Worm (Caenorhabditis elegans): ENCODE measurements around the gene mdl-1.
A peak's percentile ranks its signal among the peaks of the same experiment; 100 is the strongest.

The mdl-1 gene

DNA sequence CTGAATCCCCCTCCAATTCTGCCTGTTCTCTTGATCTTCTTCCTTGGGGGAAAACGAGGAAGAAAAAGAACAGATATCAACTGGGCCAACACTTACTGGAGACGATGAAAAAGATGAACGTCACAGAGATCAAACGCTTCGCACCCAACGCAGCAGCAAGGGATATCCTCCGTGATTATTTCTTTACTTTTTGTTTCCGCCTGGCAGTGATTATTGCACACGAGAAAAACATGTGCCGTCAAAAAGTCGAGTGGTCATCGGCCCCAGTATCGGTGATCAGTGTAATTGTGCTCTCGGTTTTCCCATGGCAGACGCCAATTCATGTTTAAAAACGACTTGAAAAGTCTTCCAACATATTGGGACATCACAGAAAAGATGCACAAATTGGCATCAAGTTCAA lies 3.4 kb downstream of the mdl-1 start:
- TF ChIP-seq him-1 (tag; optimal IDR thresholded peaks at IDR 0.05) (no peak), dao-5 (tag; optimal IDR thresholded peaks at IDR 0.05) (no peak), W03F9.2 (tag; optimal IDR thresholded peaks at IDR 0.05) (no peak)

DNA sequence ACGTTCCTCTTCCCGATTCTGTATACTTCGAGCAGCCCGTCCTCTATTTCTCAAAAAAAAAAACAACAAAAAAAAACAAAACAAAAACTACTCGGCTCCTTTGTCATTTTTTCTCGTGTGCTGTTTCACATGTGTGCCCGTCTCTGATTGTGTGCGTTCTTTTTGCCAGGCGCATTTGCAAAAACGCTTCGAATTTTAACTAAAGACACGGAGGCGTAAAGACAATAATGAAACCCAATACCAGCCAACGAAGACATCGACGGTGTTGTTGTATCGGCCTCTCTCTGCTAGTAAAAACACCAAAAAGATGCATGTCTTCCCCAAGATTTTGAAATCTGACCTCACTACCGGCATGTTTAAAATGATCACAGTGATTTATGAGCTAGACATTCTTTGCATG lies 4.7 kb downstream of the mdl-1 start:
- TF ChIP-seq him-1 (tag; optimal IDR thresholded peaks at IDR 0.05) (no peak), dao-5 (tag; optimal IDR thresholded peaks at IDR 0.05) (no peak), W03F9.2 (tag; optimal IDR thresholded peaks at IDR 0.05) (no peak)

DNA sequence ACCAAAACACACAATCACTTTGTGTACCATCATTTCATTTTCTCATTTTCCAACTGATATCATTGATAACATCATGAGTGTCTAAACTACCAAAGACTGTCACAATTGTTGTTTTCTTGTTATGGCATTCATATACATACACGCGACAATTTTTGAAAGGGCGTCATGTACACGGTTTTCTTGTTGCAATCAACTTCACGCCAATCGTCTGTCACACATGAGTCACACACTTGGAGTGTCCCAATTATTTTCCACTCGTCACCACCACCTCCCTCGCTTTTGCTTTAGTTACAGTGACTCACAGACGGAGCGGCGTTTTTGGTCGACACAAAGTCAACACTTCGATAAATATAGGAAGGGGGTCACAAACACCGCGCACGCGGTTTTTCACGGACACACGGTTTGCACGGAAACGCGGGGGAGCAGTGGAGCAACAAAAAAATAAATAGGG lies 5.8 kb downstream of the mdl-1 start:
- TF ChIP-seq dao-5 (tag; optimal IDR thresholded peaks at IDR 0.05), result no peak
- TF ChIP-seq him-1 (tag; optimal IDR thresholded peaks at IDR 0.05), result no peak
- no peak for TF ChIP-seq W03F9.2 (tag; optimal IDR thresholded peaks at IDR 0.05)

DNA sequence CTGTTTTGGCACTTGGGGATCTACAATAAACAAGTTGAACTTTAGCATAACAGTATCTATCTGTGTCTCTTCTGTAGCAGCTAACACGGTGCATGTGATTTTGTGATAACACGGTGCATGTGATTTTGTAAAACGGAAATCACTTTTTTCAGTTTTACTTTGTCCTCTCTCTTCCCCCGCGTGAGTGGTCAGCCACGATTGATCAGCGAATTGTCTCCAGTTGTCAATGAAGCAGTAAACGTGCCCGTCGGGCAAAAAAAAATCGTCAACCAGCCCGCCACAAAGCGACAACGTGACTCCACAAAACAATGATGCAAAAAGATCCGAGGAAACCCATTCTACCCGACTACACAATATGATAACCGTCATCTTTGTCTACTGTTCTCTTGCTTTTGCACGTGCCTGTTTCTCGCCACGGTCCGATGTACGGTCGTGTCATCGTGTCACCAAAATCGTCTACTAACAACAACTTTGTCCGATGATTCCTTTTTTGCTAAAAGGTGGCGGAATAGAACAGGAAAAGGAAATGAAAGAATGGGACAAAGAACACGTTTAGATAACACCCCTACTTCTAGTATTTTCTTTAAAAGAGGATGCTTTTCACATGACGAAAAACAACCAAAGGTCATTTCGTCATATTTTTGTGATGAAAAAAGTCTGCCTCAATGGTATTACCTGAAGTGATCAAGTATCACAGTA lies 7.1 kb downstream of the mdl-1 start:
- no peak for TF ChIP-seq dao-5 (tag; optimal IDR thresholded peaks at IDR 0.05)
- no peak for TF ChIP-seq W03F9.2 (tag; optimal IDR thresholded peaks at IDR 0.05)
- TF ChIP-seq him-1 (tag; optimal IDR thresholded peaks at IDR 0.05), result no peak

DNA sequence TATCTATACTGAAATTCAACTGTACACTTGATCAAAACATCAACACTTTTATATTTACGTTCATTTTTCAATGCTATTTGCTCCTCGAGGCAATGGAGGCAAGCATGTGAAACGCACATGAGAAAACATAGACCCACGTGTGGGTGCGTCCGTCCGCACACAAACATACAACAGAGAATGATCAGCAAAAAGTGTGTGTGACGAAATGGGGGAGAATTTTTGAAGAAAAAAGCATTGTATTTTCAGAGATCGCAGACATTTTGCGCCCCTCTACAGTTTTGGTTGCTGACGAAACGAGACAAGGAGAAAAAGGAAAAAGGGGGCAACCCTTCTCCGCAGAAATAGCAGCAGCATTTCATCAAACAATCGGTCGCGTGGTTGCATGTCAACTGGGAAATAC lies 8.0 kb downstream of the mdl-1 start:
- TF ChIP-seq W03F9.2 (tag; optimal IDR thresholded peaks at IDR 0.05), result peak; percentile 49
- no peak for TF ChIP-seq dao-5 (tag; optimal IDR thresholded peaks at IDR 0.05)
- TF ChIP-seq him-1 (tag; optimal IDR thresholded peaks at IDR 0.05), result peak; percentile 77

DNA sequence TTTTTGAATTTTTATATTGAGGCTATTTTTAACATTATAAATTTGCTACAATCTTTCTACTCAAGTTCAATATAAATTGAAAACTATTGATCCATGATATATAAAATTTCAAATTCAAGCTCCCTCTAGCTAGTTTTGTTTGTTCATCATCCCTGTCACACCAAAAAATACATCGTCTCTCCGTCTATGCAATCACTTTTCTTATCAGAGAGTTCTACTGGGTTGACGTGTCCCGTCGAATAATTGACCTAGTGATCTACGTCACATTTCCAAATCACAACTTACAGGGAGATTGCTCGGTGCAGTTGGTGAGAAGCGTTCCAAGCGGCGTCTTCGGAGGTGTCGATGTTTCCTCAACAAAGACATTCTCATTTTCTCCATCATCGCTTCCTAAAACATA lies 19.1 kb downstream of the mdl-1 start:
- TF ChIP-seq him-1 (tag; optimal IDR thresholded peaks at IDR 0.05), result no peak
- TF ChIP-seq dao-5 (tag; optimal IDR thresholded peaks at IDR 0.05), result no peak
- no peak for TF ChIP-seq W03F9.2 (tag; optimal IDR thresholded peaks at IDR 0.05)

DNA sequence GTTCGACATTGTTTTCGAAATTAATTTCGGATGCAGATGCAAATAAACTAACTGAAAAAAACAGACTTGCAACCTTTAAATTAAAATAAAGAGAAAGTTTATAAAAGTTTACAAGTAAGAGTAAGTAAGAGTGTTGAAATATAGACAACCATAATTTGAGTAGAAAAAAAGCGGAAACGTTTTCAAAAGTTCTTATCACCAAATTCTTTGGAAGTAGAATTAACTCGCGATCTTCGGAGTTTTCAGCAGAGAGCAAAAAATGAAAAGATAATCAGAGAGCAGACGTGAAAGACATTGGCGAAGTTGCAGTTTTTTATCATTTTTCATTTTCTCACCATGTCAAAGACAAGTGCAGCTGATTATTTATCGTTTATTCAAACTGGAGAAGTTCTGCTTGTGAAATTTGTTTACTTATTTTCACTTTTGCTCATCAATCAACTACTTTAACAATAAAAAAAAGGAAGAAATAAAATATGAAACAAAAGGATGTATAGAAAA lies 19.6 kb downstream of the mdl-1 start, which contains the start of gene abts-4:
Gene abts-4, minus strand, starts transcription at position 51 of the 498 bp plus-strand sequence.
- no peak for TF ChIP-seq dao-5 (tag; optimal IDR thresholded peaks at IDR 0.05)
- TF ChIP-seq him-1 (tag; optimal IDR thresholded peaks at IDR 0.05), result no peak
- no peak for TF ChIP-seq W03F9.2 (tag; optimal IDR thresholded peaks at IDR 0.05)

DNA sequence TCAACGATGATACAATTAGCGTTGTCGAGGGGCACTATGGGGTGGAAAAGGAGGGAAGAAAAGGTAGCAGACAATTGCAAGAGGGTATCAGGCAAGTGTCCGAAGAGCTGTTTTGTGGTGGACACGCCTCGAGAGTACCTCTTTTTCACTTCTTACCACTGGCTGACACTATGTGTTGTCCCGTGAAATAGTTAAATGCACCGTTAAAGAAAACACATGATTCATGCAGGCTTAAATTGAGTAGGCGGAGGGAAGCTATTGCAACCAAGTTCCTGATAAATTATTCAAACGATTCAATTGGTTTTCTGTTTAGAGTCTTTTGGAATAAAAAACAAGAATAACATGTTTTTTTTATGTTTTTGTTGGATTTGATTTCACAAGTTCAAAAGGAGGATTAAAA lies 35.9 kb downstream of the mdl-1 start, which contains the start of gene irk-1:
Gene irk-1, minus strand, starts transcription at position 101 of the 400 bp plus-strand sequence.
- TF ChIP-seq W03F9.2 (tag; optimal IDR thresholded peaks at IDR 0.05), result no peak
- TF ChIP-seq him-1 (tag; optimal IDR thresholded peaks at IDR 0.05), result no peak
- no peak for TF ChIP-seq dao-5 (tag; optimal IDR thresholded peaks at IDR 0.05)

DNA sequence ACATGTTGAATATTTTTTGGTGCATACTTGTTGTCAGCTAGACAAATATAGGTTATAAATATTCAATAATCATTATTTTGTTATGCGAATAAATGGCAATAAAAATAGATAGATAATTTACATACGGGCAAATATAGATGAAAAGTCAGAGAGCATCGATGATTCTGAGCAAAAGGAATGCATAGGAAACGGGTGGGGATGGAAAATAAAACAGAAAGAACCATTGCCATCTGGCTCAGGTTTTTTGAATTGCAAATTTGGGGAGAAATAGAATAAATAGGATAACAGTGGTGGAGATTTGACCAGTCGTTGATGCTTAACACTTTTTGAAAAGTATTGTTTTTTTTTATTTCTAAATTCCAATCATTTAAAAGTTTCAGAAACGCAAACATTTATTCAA lies 40.7 kb downstream of the mdl-1 start, which contains the start of gene idpp-6:
Gene idpp-6, plus strand, starts transcription at position 301 of the 400 bp plus-strand sequence.
- TF ChIP-seq him-1 (tag; optimal IDR thresholded peaks at IDR 0.05) (no peak), dao-5 (tag; optimal IDR thresholded peaks at IDR 0.05) (no peak)

DNA sequence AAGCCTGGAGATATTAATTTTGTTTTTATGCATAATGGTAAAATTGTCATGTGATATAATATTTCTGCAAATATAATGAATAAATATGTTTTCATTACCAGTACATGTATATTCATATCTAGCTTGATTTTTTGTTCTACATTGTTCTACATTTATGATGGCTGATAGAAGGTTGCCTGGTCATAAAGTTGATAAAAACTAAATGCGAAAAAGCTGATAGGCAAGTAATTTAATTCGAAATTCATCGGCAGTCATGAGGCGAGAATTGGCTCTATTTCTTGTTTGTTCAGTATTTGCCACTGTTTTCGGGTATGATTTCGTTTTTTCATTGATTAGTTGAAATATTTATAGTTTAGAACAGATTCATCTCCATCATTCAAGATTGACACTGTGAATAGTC lies 42.0 kb downstream of the mdl-1 start, which contains the start of gene bgal-2:
Gene bgal-2, plus strand, starts transcription at position 231 of the 400 bp plus-strand sequence.
- TF ChIP-seq dao-5 (tag; optimal IDR thresholded peaks at IDR 0.05) (no peak), him-1 (tag; optimal IDR thresholded peaks at IDR 0.05) (no peak), W03F9.2 (tag; optimal IDR thresholded peaks at IDR 0.05) (no peak)

DNA sequence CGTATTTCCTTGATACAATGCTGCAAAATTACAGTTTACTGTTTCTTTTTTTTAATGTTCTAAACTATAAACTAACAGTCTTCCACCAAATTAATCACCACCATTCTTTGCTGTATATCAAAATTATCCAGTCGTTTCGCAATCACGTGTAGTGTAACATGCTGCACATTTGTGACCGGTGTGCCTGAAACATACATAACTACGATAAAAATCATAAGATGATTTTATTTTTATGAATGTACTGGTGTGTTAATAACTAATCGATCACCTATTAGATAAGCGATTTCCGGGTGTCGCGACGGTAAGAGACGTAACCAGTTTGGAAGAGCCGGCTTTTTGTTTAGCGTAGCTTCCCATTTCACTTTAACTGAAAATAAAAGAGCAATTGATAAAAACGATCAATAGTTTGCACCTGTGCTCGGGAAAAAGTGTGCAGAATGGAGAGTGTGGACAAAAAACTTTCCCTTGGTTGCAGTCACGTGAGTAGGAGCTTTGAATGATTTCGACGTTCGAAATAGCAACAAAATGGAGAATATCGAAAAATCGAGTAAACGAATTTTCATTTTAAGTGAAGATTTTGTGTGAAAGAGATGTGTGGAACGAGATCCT lies 46.9 kb downstream of the mdl-1 start, which contains the start of gene sgca-1:
Gene sgca-1, minus strand, starts transcription at position 584 of the 609 bp plus-strand sequence.
- TF ChIP-seq dao-5 (tag; optimal IDR thresholded peaks at IDR 0.05), result no peak
- TF ChIP-seq him-1 (tag; optimal IDR thresholded peaks at IDR 0.05), result no peak
- no peak for TF ChIP-seq W03F9.2 (tag; optimal IDR thresholded peaks at IDR 0.05)

DNA sequence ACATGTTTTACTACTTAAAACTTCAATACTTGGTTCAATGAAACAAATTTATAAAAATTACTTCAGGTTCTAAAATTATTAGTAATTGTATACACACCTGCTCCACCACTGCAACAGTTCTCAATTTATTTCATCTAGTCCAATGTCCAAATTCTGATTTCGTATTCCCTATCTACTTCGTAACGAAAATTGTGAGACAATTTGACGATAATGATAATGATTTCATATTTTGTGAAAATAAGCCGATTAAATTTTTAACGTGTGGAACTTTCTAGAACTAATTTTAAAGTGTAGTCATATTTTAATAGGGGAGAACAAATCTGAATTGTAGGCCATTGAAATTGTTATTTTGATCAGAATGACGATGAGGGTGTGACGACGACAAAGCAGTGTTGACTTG lies 48.3 kb downstream of the mdl-1 start:
- no peak for TF ChIP-seq him-1 (tag; optimal IDR thresholded peaks at IDR 0.05)
- no peak for TF ChIP-seq W03F9.2 (tag; optimal IDR thresholded peaks at IDR 0.05)
- no peak for TF ChIP-seq dao-5 (tag; optimal IDR thresholded peaks at IDR 0.05)

DNA sequence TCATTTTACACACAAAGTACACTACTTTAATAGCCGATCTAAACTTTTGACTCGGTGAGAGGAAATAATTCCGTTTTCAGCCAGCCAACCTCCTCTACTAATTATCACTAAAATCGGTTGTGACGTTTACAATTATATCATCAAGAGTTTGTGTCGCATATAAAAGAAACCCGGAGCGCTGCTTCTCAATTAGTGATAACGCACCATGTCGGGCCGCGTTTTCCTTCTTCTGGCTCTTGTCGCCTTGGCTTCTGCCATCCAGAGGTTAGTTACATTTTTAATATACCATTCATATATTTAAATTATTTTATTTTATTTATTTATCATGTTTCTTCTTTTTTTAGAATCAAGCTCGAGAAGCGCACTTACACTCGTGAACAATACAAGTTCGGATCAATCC lies 48.8 kb downstream of the mdl-1 start, which contains the start of gene asp-3:
Gene asp-3, plus strand, starts transcription at position 79 of the 400 bp plus-strand sequence.
- no peak for TF ChIP-seq dao-5 (tag; optimal IDR thresholded peaks at IDR 0.05)
- no peak for TF ChIP-seq W03F9.2 (tag; optimal IDR thresholded peaks at IDR 0.05)
- TF ChIP-seq him-1 (tag; optimal IDR thresholded peaks at IDR 0.05), result no peak
